Worm (Caenorhabditis elegans) whole organism, L1 larva: ENCODE measurements around the gene Y45F3A.1.

ENCODE experiments used
- Y116A8C.19 ChIP-seq: sonication (generic microtip); optimal IDR thresholded peaks from 2 replicates; lab custom pipeline; 2016; ENCODE audit warnings: missing compliant biosample characterization, missing genetic modification characterization, borderline replicate concordance
- blmp-1 ChIP-seq: fragments of 150-350 bp; optimal IDR thresholded peaks from 2 replicates; lab custom pipeline; 2014; ENCODE audit warnings: missing biosample characterization, missing genetic modification characterization
- ceh-63 ChIP-seq: fragments of 200-800 bp; sonication (Bioruptor generic); optimal IDR thresholded peaks from 2 replicates; lab custom pipeline; 2018; ENCODE audit warnings: mild to moderate bottlenecking, missing genetic modification characterization, missing compliant biosample characterization
- ces-1 ChIP-seq: fragments of 150-350 bp; optimal IDR thresholded peaks from 2 replicates; lab custom pipeline; 2014; ENCODE audit warnings: missing biosample characterization, missing genetic modification reagents, missing genetic modification characterization
- efl-1 ChIP-seq, 4 experiments: fragments of 150-350 bp; optimal IDR thresholded peaks in 3 of 4; peaks in 1 of 4; 1 replicate in 1 of 4; 2 replicates in 3 of 4; lab custom pipeline; 2014; ENCODE audit warnings: missing biosample characterization in 2 of 4, missing genetic modification characterization in 2 of 4, missing genetic modification reagents in 2 of 4
- egl-13 ChIP-seq: sonication (generic microtip); optimal IDR thresholded peaks from 2 replicates; lab custom pipeline; 2016; ENCODE audit warnings: missing genotype, missing genetic modification reagents, missing genetic modification characterization, missing compliant biosample characterization
- elt-2 ChIP-seq: sonication (generic microtip); optimal IDR thresholded peaks from 2 replicates; lab custom pipeline; 2016; ENCODE audit warnings: missing genetic modification characterization, mild to moderate bottlenecking, inconsistent platforms, missing compliant biosample characterization, missing genetic modification reagents
- elt-3 ChIP-seq, 6 experiments: fragments of 150-350 bp in 1 of 6; sonication (generic microtip); optimal IDR thresholded peaks; 2 replicates each; lab custom pipeline; 2017 to 2018; ENCODE audit warnings: missing biosample characterization in 6 of 6, missing genetic modification characterization in 6 of 6, inconsistent platforms in 1 of 6
- ets-5 ChIP-seq: fragments of 200-800 bp; sonication (Bioruptor generic); IDR thresholded peaks from 2 replicates; pipeline ENCODE4 v1.3.6; 2022; ENCODE audit warnings: missing genetic modification characterization, missing compliant biosample characterization
- fkh-10 ChIP-seq: sonication (generic microtip); optimal IDR thresholded peaks from 2 replicates; lab custom pipeline; 2017; ENCODE audit warnings: missing biosample characterization, missing genetic modification reagents, missing genetic modification characterization
- fkh-8 ChIP-seq: sonication (generic microtip); optimal IDR thresholded peaks from 2 replicates; lab custom pipeline; 2016; ENCODE audit warnings: mild to moderate bottlenecking, missing genetic modification characterization, missing compliant biosample characterization
- grh-1 ChIP-seq: fragments of 200-800 bp; sonication (Bioruptor generic); IDR thresholded peaks from 2 replicates; pipeline ENCODE4 v1.3.6; 2022; ENCODE audit warnings: missing genetic modification reagents, missing genetic modification characterization, missing compliant biosample characterization
- hlh-4 ChIP-seq: sonication (generic microtip); optimal IDR thresholded peaks from 2 replicates; lab custom pipeline; 2016; ENCODE audit warnings: mild to moderate bottlenecking, missing genetic modification characterization, missing compliant biosample characterization
- jun-1 ChIP-seq: fragments of 150-350 bp; optimal IDR thresholded peaks from 2 replicates; lab custom pipeline; 2014; ENCODE audit warnings: missing biosample characterization, missing genetic modification reagents, missing genetic modification characterization
- lin-13 ChIP-seq: fragments of 150-350 bp; optimal IDR thresholded peaks from 2 replicates; lab custom pipeline; 2014; ENCODE audit warnings: missing biosample characterization, missing genetic modification reagents, missing genetic modification characterization
- lin-14 ChIP-seq: fragments of 200-800 bp; sonication (Bioruptor generic); optimal IDR thresholded peaks from 2 replicates; lab custom pipeline; 2018; ENCODE audit warnings: mild to moderate bottlenecking, missing genetic modification characterization, moderate library complexity, missing compliant biosample characterization
- lin-35 ChIP-seq, 2 experiments: fragments of 150-350 bp; optimal IDR thresholded peaks; 2 replicates each; lab custom pipeline; 2014; ENCODE audit warnings: missing biosample characterization in 2 of 2, missing genetic modification characterization in 2 of 2, missing genetic modification reagents in 2 of 2
- mab-9 ChIP-seq: fragments of 200-800 bp; sonication (Bioruptor generic); IDR thresholded peaks from 2 replicates; pipeline ENCODE4 v1.3.6; 2022; ENCODE audit warnings: missing genetic modification reagents, missing genetic modification characterization, missing compliant biosample characterization
- mep-1 ChIP-seq: fragments of 150-350 bp; optimal IDR thresholded peaks from 2 replicates; lab custom pipeline; 2014; ENCODE audit warnings: missing biosample characterization, missing genetic modification characterization
- nhr-11 ChIP-seq: fragments of 150-350 bp; optimal IDR thresholded peaks from 2 replicates; lab custom pipeline; 2014; ENCODE audit warnings: missing biosample characterization, missing genetic modification characterization
- nhr-19 ChIP-seq: fragments of 200-800 bp; sonication (Bioruptor generic); conservative IDR thresholded peaks from 2 replicates; pipeline ENCODE4 v1.3.6; 2022; ENCODE audit warnings: missing genetic modification characterization, missing compliant biosample characterization
- nhr-20 ChIP-seq: sonication (generic microtip); optimal IDR thresholded peaks from 2 replicates; lab custom pipeline; 2016; ENCODE audit warnings: mild to moderate bottlenecking, missing genetic modification characterization, missing compliant biosample characterization
- nhr-28 ChIP-seq: fragments of 150-350 bp; optimal IDR thresholded peaks from 2 replicates; lab custom pipeline; 2014; ENCODE audit warnings: missing biosample characterization, missing genetic modification characterization
- nhr-47 ChIP-seq: sonication (generic microtip); optimal IDR thresholded peaks from 2 replicates; lab custom pipeline; 2016; ENCODE audit warnings: mild to moderate bottlenecking, missing genetic modification characterization, moderate library complexity, missing compliant biosample characterization
- nhr-71 ChIP-seq: sonication (generic microtip); optimal IDR thresholded peaks from 2 replicates; lab custom pipeline; 2016; ENCODE audit warnings: mild to moderate bottlenecking, missing genetic modification characterization, moderate library complexity, missing compliant biosample characterization
- nhr-85 ChIP-seq: sonication (generic microtip); peaks from one replicate; lab custom pipeline; 2016; ENCODE audit warnings: missing genetic modification characterization, inconsistent platforms, missing compliant biosample characterization
- nhr-90 ChIP-seq: sonication (generic microtip); optimal IDR thresholded peaks from 2 replicates; lab custom pipeline; 2016; ENCODE audit warnings: mild to moderate bottlenecking, missing genetic modification characterization, missing compliant biosample characterization; ENCODE audit not compliant: poor library complexity
- skn-1 ChIP-seq: fragments of 150-350 bp; optimal IDR thresholded peaks from 2 replicates; lab custom pipeline; 2014; ENCODE audit warnings: missing biosample characterization, missing genetic modification characterization
- snpc-4 ChIP-seq: fragments of 150-350 bp; optimal IDR thresholded peaks from 2 replicates; lab custom pipeline; 2014; ENCODE audit warnings: missing biosample characterization, missing genetic modification characterization
- snu-23 ChIP-seq: sonication (generic microtip); optimal IDR thresholded peaks from 2 replicates; lab custom pipeline; 2016; ENCODE audit warnings: missing genetic modification characterization, missing compliant biosample characterization
- swsn-7 ChIP-seq: sonication (generic microtip); optimal IDR thresholded peaks from 2 replicates; lab custom pipeline; 2016; ENCODE audit warnings: missing genetic modification characterization, missing compliant biosample characterization
- tbx-2 ChIP-seq: sonication (generic microtip); optimal IDR thresholded peaks from 2 replicates; lab custom pipeline; 2016; ENCODE audit warnings: missing genetic modification characterization, missing compliant biosample characterization
- unc-86 ChIP-seq: sonication (generic microtip); optimal IDR thresholded peaks from 2 replicates; lab custom pipeline; 2016; ENCODE audit warnings: missing genetic modification characterization, missing compliant biosample characterization
- vab-15 ChIP-seq: sonication (generic microtip); optimal IDR thresholded peaks from 2 replicates; lab custom pipeline; 2017; ENCODE audit warnings: missing genotype, mild to moderate bottlenecking, missing genetic modification characterization, missing compliant biosample characterization
- xbp-1 ChIP-seq: sonication (generic microtip); optimal IDR thresholded peaks from 2 replicates; lab custom pipeline; 2016; ENCODE audit warnings: missing genetic modification characterization, missing compliant biosample characterization

Gene Y45F3A.1

ce11 chrIII:10583483-10583882 is 21.8 kb upstream of the Y45F3A.1 start:
- TF ChIP-seq ets-5 (GFP tag; lab: Robert Waterston, UW) (no peak), fkh-10 (GFP tag; lab: Kevin White, UChicago) (peak; percentile 40), ces-1 (GFP tag; lab: Kevin White, UChicago) (no peak), nhr-90 (tag; lab: Kevin White, UChicago) (no peak), lin-35 (GFP tag; optimal IDR thresholded peaks at IDR 0.05; lab: Kevin White, UChicago) (no peak), tbx-2 (tag; lab: Kevin White, UChicago) (no peak)

- TF ChIP-seq efl-1 (optimal IDR thresholded peaks at IDR 0.05; lab: Kevin White, UChicago) = no peak
- peak in 1 of 2 experiments; percentile 74 for TF ChIP-seq efl-1 (GFP tag; optimal IDR thresholded peaks at IDR 0.05 in 1 of 2; lab: Kevin White, UChicago)
- TF ChIP-seq snpc-4 (tag; lab: Kevin White, UChicago) = peak; percentile 19
- no peak for TF ChIP-seq mab-9 (GFP tag; lab: Robert Waterston, UW)
- no peak for TF ChIP-seq xbp-1
- TF ChIP-seq lin-14 (GFP tag; lab: Kevin White, UChicago) = peak; percentile 41
These were observed 18.5 kb upstream of the Y45F3A.1 start for ce11 chrIII:10580206-10580605.

- TF ChIP-seq unc-86 (peak; percentile 41), fkh-8 (tag; lab: Kevin White, UChicago) (peak; percentile 9), elt-3 (tag; optimal IDR thresholded peaks at IDR 0.05; lab: Kevin White, UChicago) (no peak), nhr-71 (peak; percentile 22), egl-13 (tag; lab: Kevin White, UChicago) (peak; percentile 76), lin-14 (GFP tag; lab: Kevin White, UChicago) (peak; percentile 57), ceh-63 (no peak)
These were observed 17.2 kb upstream of the Y45F3A.1 start for ce11 chrIII:10578873-10579272.

- TF ChIP-seq nhr-20 (tag; lab: Kevin White, UChicago) (peak; percentile 26), skn-1 (no peak), nhr-85 (tag; lab: Kevin White, UChicago) (peak; percentile 65), blmp-1 (peak; percentile 10), elt-3 (tag; optimal IDR thresholded peaks at IDR 0.05; lab: Kevin White, UChicago) (no peak), mep-1 (peak; percentile 56), snu-23 (GFP tag; lab: Kevin White, UChicago) (peak; percentile 41), lin-14 (GFP tag; lab: Kevin White, UChicago) (peak; percentile 76)
These were observed 16.1 kb upstream of the Y45F3A.1 start for ce11 chrIII:10577782-10578181.

- TF ChIP-seq snpc-4 (tag; lab: Kevin White, UChicago) = peak; percentile 4
These were observed 14.6 kb upstream of the Y45F3A.1 start for ce11 chrIII:10576316-10576715.

ce11 chrIII:10575320-10575719 is 13.6 kb upstream of the Y45F3A.1 start, which contains the start of gene Y45F3A.4:
Gene Y45F3A.4 (minus strand): TSS chrIII:10575420.
- TF ChIP-seq blmp-1 (no peak), efl-1 (optimal IDR thresholded peaks at IDR 0.05; lab: Kevin White, UChicago) (no peak), efl-1 (GFP tag; optimal IDR thresholded peaks at IDR 0.05 in 1 of 2; lab: Kevin White, UChicago) (peak in 1 of 2 experiments; percentile 52)

ce11 chrIII:10569246-10569645 is 7.5 kb upstream of the Y45F3A.1 start:
- TF ChIP-seq skn-1 (no peak), nhr-47 (no peak), Y116A8C.19 (tag; lab: Kevin White, UChicago) (no peak), nhr-28 (no peak), nhr-11 (tag; lab: Kevin White, UChicago) (no peak), ces-1 (GFP tag; lab: Kevin White, UChicago) (no peak), lin-13 (GFP tag; lab: Kevin White, UChicago) (no peak), vab-15 (tag; lab: Kevin White, UChicago) (no peak), mep-1 (no peak), hlh-4 (tag; lab: Kevin White, UChicago) (no peak), nhr-19 (GFP tag; lab: Robert Waterston, UW) (no peak), elt-2 (tag; lab: Kevin White, UChicago) (no peak), jun-1 (tag; lab: Kevin White, UChicago) (no peak), grh-1 (no peak), swsn-7 (tag; lab: Kevin White, UChicago) (no peak)
